Worm (Caenorhabditis elegans): ENCODE results near the gene glb-34.

glb-34 gene

DNA sequence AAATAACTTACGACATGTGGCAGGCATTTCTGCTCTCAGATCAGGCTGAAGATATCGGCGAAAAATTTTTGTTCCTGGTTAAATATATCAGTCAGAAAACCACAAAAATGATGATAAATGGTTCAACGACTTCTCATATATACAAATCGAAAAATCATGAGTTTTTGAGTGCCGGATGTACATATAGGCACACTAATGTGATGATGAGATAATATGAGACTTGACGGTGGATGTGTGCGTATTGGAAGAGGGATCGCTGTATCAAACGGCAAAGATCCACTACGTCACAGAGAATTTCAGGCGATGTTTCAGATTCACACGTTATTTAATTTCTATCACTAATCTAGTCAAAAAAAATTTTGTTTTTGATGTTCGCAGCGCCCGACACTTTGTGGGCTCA is at the start of gene glb-34:
Gene glb-34, minus strand, starts transcription at position 101 of the 400 bp plus-strand sequence.
- TF ChIP-seq unc-62 (GFP tag; optimal IDR thresholded peaks at IDR 0.05): no peak

DNA sequence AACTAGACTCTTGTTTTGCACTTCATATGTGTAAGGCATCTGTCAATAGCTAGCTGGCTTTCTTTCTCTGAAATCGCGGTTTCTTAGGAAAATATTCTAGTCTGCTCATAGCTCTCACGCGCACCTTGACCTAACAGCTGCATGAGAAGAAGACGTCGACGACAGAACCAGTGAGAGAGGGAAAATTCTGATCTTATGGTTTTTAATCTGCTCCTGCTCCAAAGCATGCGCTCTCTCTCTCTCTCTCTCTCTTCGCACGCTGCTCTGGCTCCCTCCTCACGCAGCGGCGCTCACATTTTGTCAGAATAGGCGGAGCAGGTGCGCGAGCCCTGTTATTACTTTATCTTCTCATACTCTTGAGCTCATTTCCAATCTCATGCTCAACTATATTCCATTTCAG is 49.6 kb upstream of the glb-34 start:
- TF ChIP-seq unc-62 (GFP tag; optimal IDR thresholded peaks at IDR 0.05): no peak

ce11 chrIV:14621117-14621516 is 48.6 kb upstream of the glb-34 start:
- no peak for TF ChIP-seq unc-62 (GFP tag; optimal IDR thresholded peaks at IDR 0.05)

DNA sequence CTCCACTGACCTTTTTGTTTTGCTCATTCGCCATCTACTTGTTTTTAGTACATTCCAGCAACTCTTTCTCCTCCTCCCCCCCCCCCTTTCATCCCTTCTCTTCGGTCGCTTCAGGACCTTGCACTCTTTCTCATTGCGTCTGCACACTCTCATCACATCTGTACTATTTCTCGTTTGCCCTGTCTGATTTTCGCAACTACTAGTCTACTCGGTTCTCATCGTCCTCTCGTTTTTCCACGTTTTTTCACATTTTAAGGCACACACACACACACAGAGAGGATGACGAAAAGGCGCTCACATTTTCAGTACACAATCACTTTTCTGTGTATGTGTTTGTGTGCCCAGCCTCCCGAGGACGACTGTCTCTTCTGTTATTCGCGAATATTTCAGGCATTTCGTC is 48.0 kb upstream of the glb-34 start:
- TF ChIP-seq unc-62 (GFP tag; optimal IDR thresholded peaks at IDR 0.05): no peak

DNA sequence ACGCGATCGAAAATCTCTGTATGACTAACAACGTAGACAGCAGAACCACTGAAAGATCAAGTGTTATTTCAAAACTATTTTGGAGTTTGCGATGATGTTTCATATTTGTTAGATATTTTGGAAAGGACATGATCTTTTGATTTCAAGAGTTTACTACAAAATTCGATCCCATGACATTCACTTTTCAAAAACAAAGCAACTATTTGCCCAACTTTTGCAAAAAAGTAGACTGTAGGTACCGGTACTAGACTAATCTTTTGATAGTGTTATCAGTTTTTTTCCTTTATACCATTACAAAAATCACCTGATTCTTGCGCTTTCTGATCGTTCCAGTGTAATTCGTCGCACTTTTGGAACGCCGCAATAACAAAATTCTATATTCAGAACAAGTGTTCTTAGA is 47.5 kb upstream of the glb-34 start:
- TF ChIP-seq unc-62 (GFP tag; optimal IDR thresholded peaks at IDR 0.05): no peak

DNA sequence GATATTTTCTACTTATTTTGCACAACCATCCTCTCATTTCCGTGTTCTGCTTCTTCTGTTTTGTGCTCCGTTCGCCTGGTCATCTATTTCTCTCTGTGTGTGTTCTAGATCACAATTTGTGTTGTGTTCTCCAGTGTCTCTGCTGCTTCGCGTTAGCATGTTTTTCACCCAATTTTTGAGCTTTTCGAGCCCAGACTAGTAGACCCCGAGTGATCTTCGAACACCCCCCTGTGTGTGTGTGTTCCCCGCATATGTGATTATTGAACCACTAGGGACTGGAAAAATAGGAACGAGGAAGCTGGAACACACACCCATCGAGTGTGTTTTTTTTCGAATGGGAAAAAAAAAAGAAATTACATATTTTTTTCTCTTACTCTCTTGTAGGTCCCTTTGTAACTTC is 46.0 kb upstream of the glb-34 start:
- TF ChIP-seq unc-62 (GFP tag; optimal IDR thresholded peaks at IDR 0.05): no peak

DNA sequence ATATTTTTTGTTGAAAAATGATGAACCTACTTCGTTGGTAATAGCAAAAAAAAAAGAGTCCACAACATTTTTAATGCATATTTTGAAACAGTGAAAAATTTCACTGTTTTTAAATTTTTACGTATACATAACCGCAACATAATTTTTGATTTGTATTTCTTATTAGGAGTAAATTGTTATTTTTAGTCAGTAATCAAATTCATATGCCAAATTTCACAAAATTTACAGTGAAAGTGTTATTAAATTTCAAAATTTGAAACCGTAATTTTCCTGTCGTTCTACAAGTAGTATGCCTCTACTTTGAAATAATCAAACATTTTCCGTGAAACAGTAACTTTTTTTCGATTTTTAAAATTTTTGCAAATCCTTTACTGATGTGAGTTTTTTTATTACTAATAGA is 45.5 kb upstream of the glb-34 start:
- no peak for TF ChIP-seq unc-62 (GFP tag; optimal IDR thresholded peaks at IDR 0.05)

ce11 chrIV:14617498-14617897 is 45.0 kb upstream of the glb-34 start:
- no peak for TF ChIP-seq unc-62 (GFP tag; optimal IDR thresholded peaks at IDR 0.05)

ce11 chrIV:14617059-14617458 is 44.6 kb upstream of the glb-34 start:
- no peak for TF ChIP-seq unc-62 (GFP tag; optimal IDR thresholded peaks at IDR 0.05)

DNA sequence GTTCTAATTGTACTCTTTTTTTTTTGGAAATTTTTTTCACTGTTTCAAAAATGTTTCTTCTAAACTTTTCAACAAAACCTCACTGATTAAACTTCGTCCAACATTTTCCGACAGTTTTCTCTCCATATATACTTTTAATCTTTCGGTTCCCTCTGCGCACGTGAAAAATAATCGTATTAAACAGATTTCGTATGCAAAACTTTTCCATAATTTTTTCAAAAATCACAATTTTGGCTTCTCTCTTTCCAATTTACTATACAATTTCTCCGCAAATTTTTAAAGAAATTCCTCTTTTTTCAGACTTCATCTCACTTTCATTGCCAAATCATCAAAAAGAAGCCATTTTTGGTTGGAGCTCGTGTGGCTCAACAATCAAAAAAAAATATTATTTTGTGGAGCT is 43.8 kb upstream of the glb-34 start, which contains the start of gene dmd-6:
Gene dmd-6, plus strand, starts transcription at position 301 of the 400 bp plus-strand sequence.
- no peak for TF ChIP-seq unc-62 (GFP tag; optimal IDR thresholded peaks at IDR 0.05)

- TF ChIP-seq unc-62 (GFP tag; optimal IDR thresholded peaks at IDR 0.05): no peak
Measured at ce11 chrIV:14614176-14614740, 41.8 kb upstream of the glb-34 start.

- no peak for TF ChIP-seq unc-62 (GFP tag; optimal IDR thresholded peaks at IDR 0.05)
Measured at ce11 chrIV:14613375-14613774, 40.9 kb upstream of the glb-34 start.

- TF ChIP-seq unc-62 (GFP tag; optimal IDR thresholded peaks at IDR 0.05): no peak
Measured at ce11 chrIV:14612547-14613329, 40.2 kb upstream of the glb-34 start.

ce11 chrIV:14611892-14612497 is 39.5 kb upstream of the glb-34 start:
- no peak for TF ChIP-seq unc-62 (GFP tag; optimal IDR thresholded peaks at IDR 0.05)

- TF ChIP-seq unc-62 (GFP tag; optimal IDR thresholded peaks at IDR 0.05): no peak
Measured at ce11 chrIV:14610942-14611724, 38.6 kb upstream of the glb-34 start.

- no peak for TF ChIP-seq unc-62 (GFP tag; optimal IDR thresholded peaks at IDR 0.05)
Measured at ce11 chrIV:14609774-14610173, 37.3 kb upstream of the glb-34 start.
